Worm (Caenorhabditis elegans): Measurements from ENCODE around the gene sru-21.

DNA sequence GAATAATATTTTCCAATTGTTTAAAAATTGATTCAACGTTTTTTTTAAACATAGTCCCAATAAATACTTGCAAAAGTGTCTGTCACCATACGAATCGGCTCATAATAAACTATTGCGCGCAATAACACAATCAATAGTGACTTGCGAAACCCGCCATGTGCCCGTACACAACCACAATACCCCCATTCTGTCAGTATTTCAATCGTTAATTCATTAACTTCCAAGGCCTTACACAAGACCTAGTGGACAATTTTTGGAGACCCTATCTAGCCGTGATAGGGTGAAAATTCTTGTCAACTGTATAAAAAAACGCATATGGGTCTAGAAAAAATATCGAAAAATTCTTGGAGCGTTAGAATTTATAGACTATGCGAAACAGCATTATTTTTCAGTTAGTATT, 25.9 kb upstream of the sru-21 start:
- TF ChIP-seq lsy-2 (tag; optimal IDR thresholded peaks at IDR 0.05) (no peak), unc-39 (tag; optimal IDR thresholded peaks at IDR 0.05) (no peak), lin-13 (tag; optimal IDR thresholded peaks at IDR 0.05) (no peak), nhr-28 (tag; optimal IDR thresholded peaks at IDR 0.05) (no peak), snpc-4 (tag; optimal IDR thresholded peaks at IDR 0.05) (no peak), nhr-12 (tag; optimal IDR thresholded peaks at IDR 0.05) (no peak), sptf-1 (tag; optimal IDR thresholded peaks at IDR 0.05) (no peak), nhr-237 (tag; optimal IDR thresholded peaks at IDR 0.05) (no peak), ztf-11 (tag; optimal IDR thresholded peaks at IDR 0.05) (no peak), pha-4 (tag; optimal IDR thresholded peaks at IDR 0.05) (no peak), elt-3 (tag; optimal IDR thresholded peaks at IDR 0.05) (no peak), elt-1 (tag; optimal IDR thresholded peaks at IDR 0.05; ENCODE audit: borderline replicate concordance, insufficient read depth) (no peak), nhr-76 (tag; optimal IDR thresholded peaks at IDR 0.05) (no peak), ham-2 (GFP tag; optimal IDR thresholded peaks at IDR 0.05) (no peak)
